Worm (Caenorhabditis elegans): Measurements from ENCODE around the gene T22F3.7.

DNA sequence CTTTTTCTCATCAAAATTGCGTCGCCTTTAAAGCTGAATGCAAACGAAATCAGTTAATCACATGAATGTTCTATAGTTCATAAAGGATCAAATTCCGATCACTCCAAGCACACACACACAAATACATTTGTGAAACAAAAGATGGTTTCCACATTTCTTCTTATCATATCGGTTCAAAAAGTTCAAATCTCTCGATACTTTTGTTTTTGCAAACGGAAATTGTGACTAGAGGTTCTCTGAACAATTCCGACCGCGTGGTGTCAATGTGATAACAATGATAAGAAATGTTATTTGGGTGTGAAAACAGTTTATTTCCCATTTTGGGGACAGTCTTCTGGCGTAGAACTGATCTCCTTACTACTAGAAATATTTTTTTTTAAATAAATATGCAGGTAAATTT, 16.4 kb upstream of the T22F3.7 start:
- no peak for TF ChIP-seq ztf-4 (tag; optimal IDR thresholded peaks at IDR 0.05)
- peak in 4 of 6 experiments; percentile 47 to 99 (median 65) for TF ChIP-seq elt-3 (tag; optimal IDR thresholded peaks at IDR 0.05)
- TF ChIP-seq dsc-1 (tag; optimal IDR thresholded peaks at IDR 0.05): no peak
- TF ChIP-seq lin-35 (GFP tag; optimal IDR thresholded peaks at IDR 0.05): no peak
- TF ChIP-seq elt-2 (tag; optimal IDR thresholded peaks at IDR 0.05): no peak
- TF ChIP-seq tbx-2 (tag; optimal IDR thresholded peaks at IDR 0.05): no peak

All from whole organism, L1 larva.